Worm (Caenorhabditis elegans) whole organism, L4 larva: ENCODE measurements around the gene ZK688.10.
A peak's percentile ranks its signal among the peaks of the same experiment; 100 is the strongest.

ENCODE experiments used
- F26F4.8 ChIP-seq: fragments of 200-800 bp; sonication (Bioruptor generic); conservative IDR thresholded peaks from 2 replicates; pipeline ENCODE4 v1.3.6; 2022; ENCODE audit warnings: missing genetic modification characterization, missing compliant biosample characterization
- F37D6.2 ChIP-seq: sonication (generic microtip); optimal IDR thresholded peaks from 2 replicates; lab custom pipeline; 2016; ENCODE audit warnings: mild to moderate bottlenecking, missing genetic modification characterization, missing compliant biosample characterization
- F44E2.7 ChIP-seq: fragments of 200-800 bp; sonication (Bioruptor generic); IDR thresholded peaks from 2 replicates; pipeline ENCODE4 v2.1.2; 2022; ENCODE audit warnings: missing genetic modification characterization, missing compliant biosample characterization
- R02D3.7 ChIP-seq: fragments of 150-350 bp; sonication (generic microtip); optimal IDR thresholded peaks from 3 replicates; lab custom pipeline; 2014; ENCODE audit warnings: missing biosample characterization, missing genetic modification characterization
- T20F7.1 ChIP-seq: fragments of 200-800 bp; sonication (Bioruptor generic); optimal IDR thresholded peaks from 2 replicates; lab custom pipeline; 2018; ENCODE audit warnings: mild to moderate bottlenecking, missing genetic modification characterization, missing compliant biosample characterization
- Y5F2A.4 ChIP-seq: fragments of 200-800 bp; sonication (Bioruptor generic); optimal IDR thresholded peaks from 2 replicates; lab custom pipeline; 2018; ENCODE audit warnings: mild to moderate bottlenecking, missing genetic modification characterization, missing compliant biosample characterization
- attf-4 ChIP-seq: sonication (generic microtip); optimal IDR thresholded peaks from 3 replicates; lab custom pipeline; 2017; ENCODE audit warnings: missing biosample characterization, missing genetic modification characterization
- ceh-20 ChIP-seq: fragments of 200-800 bp; sonication (Bioruptor generic); IDR thresholded peaks from 2 replicates; pipeline ENCODE4 v1.3.6; 2022; ENCODE audit warnings: missing genetic modification reagents, missing genetic modification characterization, missing compliant biosample characterization
- ceh-28 ChIP-seq: fragments of 150-350 bp; optimal IDR thresholded peaks from 2 replicates; lab custom pipeline; 2014; ENCODE audit warnings: missing biosample characterization, missing genetic modification reagents, missing genetic modification characterization
- ceh-44 ChIP-seq: fragments of 200-800 bp; sonication (Bioruptor generic); IDR thresholded peaks from 2 replicates; pipeline ENCODE4 v1.3.6; 2022; ENCODE audit warnings: missing genetic modification reagents, missing genetic modification characterization, missing compliant biosample characterization
- ceh-62 ChIP-seq: sonication (generic microtip); optimal IDR thresholded peaks from 2 replicates; lab custom pipeline; 2017; ENCODE audit warnings: missing biosample characterization, missing genetic modification characterization
- daf-16 ChIP-seq, 3 experiments: sonication (generic microtip); optimal IDR thresholded peaks; 2 replicates each; lab custom pipeline; 2016 to 2017; ENCODE audit warnings: missing genetic modification characterization in 3 of 3, missing genetic modification reagents in 3 of 3, mild to moderate bottlenecking in 2 of 3, missing compliant biosample characterization in 2 of 3, missing biosample characterization in 1 of 3, moderate library complexity in 1 of 3
- daf-19 ChIP-seq: fragments of 200-800 bp; sonication (Bioruptor generic); conservative IDR thresholded peaks from 2 replicates; pipeline ENCODE4 v1.3.6; 2022; ENCODE audit warnings: missing genetic modification characterization, missing compliant biosample characterization
- dmd-8 ChIP-seq: fragments of 200-800 bp; sonication (Bioruptor generic); IDR thresholded peaks from 2 replicates; pipeline ENCODE4 v1.3.6; 2022; ENCODE audit warnings: missing genetic modification characterization, missing compliant biosample characterization
- dmd-9 ChIP-seq: fragments of 200-800 bp; sonication (Bioruptor generic); IDR thresholded peaks from 2 replicates; pipeline ENCODE4 v1.3.6; 2022; ENCODE audit warnings: missing genetic modification reagents, missing genetic modification characterization, missing compliant biosample characterization
- dpl-1 ChIP-seq: fragments of 150-350 bp; optimal IDR thresholded peaks from 2 replicates; lab custom pipeline; 2014; ENCODE audit warnings: missing biosample characterization, missing genetic modification reagents, missing genetic modification characterization
- dve-1 ChIP-seq: sonication (generic microtip); optimal IDR thresholded peaks from 2 replicates; lab custom pipeline; 2017; ENCODE audit warnings: antibody characterized with exemption, mild to moderate bottlenecking, missing genetic modification characterization, missing compliant biosample characterization; ENCODE audit not compliant: insufficient read depth
- fos-1 ChIP-seq: fragments of 150-350 bp; optimal IDR thresholded peaks from 2 replicates; lab custom pipeline; 2014; ENCODE audit warnings: missing biosample characterization, missing genetic modification characterization
- gei-8 ChIP-seq: fragments of 200-800 bp; sonication (Bioruptor generic); optimal IDR thresholded peaks from 2 replicates; lab custom pipeline; 2018; ENCODE audit warnings: mild to moderate bottlenecking, missing genetic modification characterization, missing compliant biosample characterization
- hif-1 ChIP-seq, 2 experiments: sonication (generic microtip); optimal IDR thresholded peaks; 2 replicates each; lab custom pipeline; 2016 to 2017; ENCODE audit warnings: missing compliant biosample characterization in 2 of 2, missing genetic modification characterization in 2 of 2, missing genetic modification reagents in 2 of 2, missing genotype in 2 of 2, mild to moderate bottlenecking in 1 of 2
- hlh-30 ChIP-seq: sonication (generic microtip); optimal IDR thresholded peaks from 2 replicates; lab custom pipeline; 2017; ENCODE audit warnings: antibody characterized with exemption, mild to moderate bottlenecking, missing genetic modification characterization, missing compliant biosample characterization; ENCODE audit not compliant: insufficient read depth
- lin-1 ChIP-seq: fragments of 200-800 bp; sonication (Bioruptor generic); IDR thresholded peaks from 2 replicates; pipeline ENCODE4 v1.3.6; 2022; ENCODE audit warnings: missing genetic modification reagents, missing genetic modification characterization, missing compliant biosample characterization
- lin-39 ChIP-seq: fragments of 150-350 bp; optimal IDR thresholded peaks from 2 replicates; lab custom pipeline; 2014; ENCODE audit warnings: missing biosample characterization, missing genetic modification reagents, missing genetic modification characterization
- lir-3 ChIP-seq: sonication (generic microtip); optimal IDR thresholded peaks from 2 replicates; lab custom pipeline; 2016; ENCODE audit warnings: mild to moderate bottlenecking, missing genetic modification characterization, missing compliant biosample characterization
- lsy-2 ChIP-seq, 2 experiments: fragments of 150-350 bp in 1 of 2; sonication (generic microtip) in 1 of 2; optimal IDR thresholded peaks; 2 replicates each; lab custom pipeline; 2014 to 2017; ENCODE audit warnings: missing biosample characterization in 2 of 2, missing genetic modification characterization in 2 of 2
- madf-9 ChIP-seq: fragments of 200-800 bp; sonication (Bioruptor generic); conservative IDR thresholded peaks from 2 replicates; pipeline ENCODE4 v1.3.6; 2022; ENCODE audit warnings: missing genetic modification reagents, missing genetic modification characterization, missing compliant biosample characterization
- mdl-1 ChIP-seq, 2 experiments: fragments of 150-350 bp in 1 of 2; sonication (generic microtip) in 1 of 2; optimal IDR thresholded peaks; 2 replicates each; lab custom pipeline; 2014 to 2017; ENCODE audit warnings: missing biosample characterization in 2 of 2, missing genetic modification characterization in 2 of 2
- mdt-29 ChIP-seq: fragments of 200-800 bp; sonication (Bioruptor generic); IDR thresholded peaks from 2 replicates; pipeline ENCODE4 v1.3.6; 2022; ENCODE audit warnings: missing genetic modification reagents, missing genetic modification characterization, missing compliant biosample characterization
- mep-1 ChIP-seq: fragments of 150-350 bp; sonication (generic microtip); optimal IDR thresholded peaks from 3 replicates; lab custom pipeline; 2014; ENCODE audit warnings: missing biosample characterization, missing genetic modification characterization
- mxl-2 ChIP-seq: fragments of 200-800 bp; sonication (Bioruptor generic); conservative IDR thresholded peaks from 2 replicates; pipeline ENCODE4 v1.3.6; 2022; ENCODE audit warnings: missing genetic modification reagents, missing genetic modification characterization, missing compliant biosample characterization
- mxl-3 ChIP-seq: fragments of 200-800 bp; sonication (Bioruptor generic); optimal IDR thresholded peaks from 2 replicates; lab custom pipeline; 2018; ENCODE audit warnings: mild to moderate bottlenecking, missing genetic modification characterization, missing compliant biosample characterization
- nhr-10 ChIP-seq: fragments of 150-350 bp; optimal IDR thresholded peaks from 2 replicates; lab custom pipeline; 2014; ENCODE audit warnings: missing biosample characterization, missing genetic modification characterization
- nhr-11 ChIP-seq: fragments of 150-350 bp; optimal IDR thresholded peaks from 2 replicates; lab custom pipeline; 2014; ENCODE audit warnings: missing biosample characterization, missing genetic modification characterization
- nhr-111 ChIP-seq: fragments of 200-800 bp; sonication (Bioruptor generic); optimal IDR thresholded peaks from 2 replicates; lab custom pipeline; 2018; ENCODE audit warnings: mild to moderate bottlenecking, missing genetic modification characterization, missing compliant biosample characterization
- nhr-41 ChIP-seq: fragments of 200-800 bp; sonication (Bioruptor generic); IDR thresholded peaks from 2 replicates; pipeline ENCODE4 v1.3.6; 2022; ENCODE audit warnings: missing genetic modification reagents, missing genetic modification characterization, missing compliant biosample characterization
- nhr-48 ChIP-seq: sonication (generic microtip); optimal IDR thresholded peaks from 2 replicates; lab custom pipeline; 2016; ENCODE audit warnings: mild to moderate bottlenecking, missing genetic modification characterization, missing compliant biosample characterization
- nhr-76 ChIP-seq: fragments of 150-350 bp; optimal IDR thresholded peaks from 2 replicates; lab custom pipeline; 2014; ENCODE audit warnings: missing biosample characterization, missing genetic modification characterization
- pha-4 ChIP-seq, 2 experiments: fragments of 150-350 bp in 1 of 2; fragments of 200-800 bp in 1 of 2; sonication (Bioruptor generic) in 1 of 2; IDR thresholded peaks in 1 of 2; optimal IDR thresholded peaks in 1 of 2; 2 replicates each; pipeline versions ENCODE4 v1.3.6 to Lab custom; 2014 to 2022; ENCODE audit warnings: missing genetic modification characterization in 2 of 2, missing genetic modification reagents in 2 of 2, missing biosample characterization in 1 of 2, missing compliant biosample characterization in 1 of 2
- php-3 ChIP-seq: fragments of 200-800 bp; sonication (Bioruptor generic); IDR thresholded peaks from 2 replicates; pipeline ENCODE4 v1.3.6; 2022; ENCODE audit warnings: missing genetic modification reagents, missing genetic modification characterization, missing compliant biosample characterization
- rbr-2 ChIP-seq: sonication (generic microtip); optimal IDR thresholded peaks from 2 replicates; lab custom pipeline; 2016; ENCODE audit warnings: missing genotype, missing genetic modification characterization, missing compliant biosample characterization
- sdz-12 ChIP-seq: fragments of 200-800 bp; sonication (Bioruptor generic); optimal IDR thresholded peaks from 2 replicates; lab custom pipeline; 2018; ENCODE audit warnings: mild to moderate bottlenecking, missing genetic modification characterization, missing compliant biosample characterization
- set-16 ChIP-seq: fragments of 200-800 bp; sonication (Bioruptor generic); IDR thresholded peaks from 2 replicates; pipeline ENCODE4 v1.3.6; 2022; ENCODE audit warnings: missing genetic modification reagents, missing genetic modification characterization, missing compliant biosample characterization
- snpc-1.2 ChIP-seq: fragments of 200-800 bp; sonication (Bioruptor generic); IDR thresholded peaks from 2 replicates; pipeline ENCODE4 v1.3.6; 2022; ENCODE audit warnings: missing genetic modification reagents, missing genetic modification characterization, missing compliant biosample characterization
- spr-1 ChIP-seq: sonication (generic microtip); optimal IDR thresholded peaks from 2 replicates; lab custom pipeline; 2016; ENCODE audit warnings: mild to moderate bottlenecking, missing genetic modification characterization, missing compliant biosample characterization
- tag-97 ChIP-seq: fragments of 200-800 bp; sonication (Bioruptor generic); IDR thresholded peaks from 2 replicates; pipeline ENCODE4 v1.3.6; 2022; ENCODE audit warnings: missing genetic modification characterization, missing compliant biosample characterization
- vab-7 ChIP-seq: fragments of 200-800 bp; sonication (Bioruptor generic); IDR thresholded peaks from 2 replicates; pipeline ENCODE4 v1.3.6; 2022; ENCODE audit warnings: missing genetic modification reagents, missing genetic modification characterization, missing compliant biosample characterization

ZK688.10 gene

DNA sequence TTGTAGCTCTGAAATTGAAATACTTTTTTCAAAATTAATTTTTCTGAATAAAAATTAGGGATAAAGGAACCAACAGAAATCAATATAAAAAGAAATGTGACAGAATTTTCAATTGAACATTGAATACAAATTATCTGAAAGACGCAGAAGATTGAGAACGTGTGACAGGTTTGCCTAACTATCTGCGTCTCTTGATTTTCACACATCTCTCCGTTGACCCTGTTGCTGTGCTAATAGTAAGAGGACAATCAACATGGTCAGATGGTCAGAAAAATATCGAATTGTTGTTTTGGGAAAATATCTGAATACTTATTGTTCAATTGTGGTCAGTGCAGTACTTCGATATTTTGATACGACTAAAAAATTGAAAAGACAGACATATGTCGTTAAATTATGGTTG is 14.8 kb upstream of the ZK688.10 start, which contains the start of gene ZK688.7 (continued):
- peak; percentile 86 for TF ChIP-seq hlh-30 (tag; lab: Kevin White, UChicago)
- TF ChIP-seq fos-1 (tag; lab: Kevin White, UChicago): no peak
- TF ChIP-seq F44E2.7 (GFP tag; lab: Robert Waterston, UW): no peak
- no peak for TF ChIP-seq rbr-2
- peak in 1 of 2 experiments; percentile 29 for TF ChIP-seq lsy-2 (tag; optimal IDR thresholded peaks at IDR 0.05; lab: Kevin White, UChicago)
- no peak for TF ChIP-seq gei-8
- no peak for TF ChIP-seq ceh-44 (GFP tag; lab: Robert Waterston, UW)
- TF ChIP-seq F26F4.8 (GFP tag; lab: Robert Waterston, UW): no peak
- TF ChIP-seq mxl-3: peak; percentile 31
- TF ChIP-seq mxl-2 (GFP tag; lab: Robert Waterston, UW): no peak
- TF ChIP-seq ceh-20 (GFP tag; lab: Robert Waterston, UW): no peak
- TF ChIP-seq daf-19 (GFP tag; lab: Robert Waterston, UW): no peak
- no peak for TF ChIP-seq ceh-62 (tag; lab: Kevin White, UChicago)
- TF ChIP-seq php-3 (GFP tag; lab: Robert Waterston, UW): no peak
- TF ChIP-seq mep-1 (tag; lab: Kevin White, UChicago): no peak
- TF ChIP-seq R02D3.7 (tag; lab: Kevin White, UChicago): no peak
- peak; percentile 60 for TF ChIP-seq dve-1
- no peak for TF ChIP-seq F37D6.2 (tag; lab: Kevin White, UChicago)
- no peak for TF ChIP-seq tag-97
- TF ChIP-seq snpc-1.2: no peak
- TF ChIP-seq T20F7.1 (GFP tag; lab: Kevin White, UChicago): peak; percentile 2
- no peak for TF ChIP-seq spr-1 (tag; lab: Kevin White, UChicago)
- no peak for TF ChIP-seq dmd-8 (GFP tag; lab: Robert Waterston, UW)
- TF ChIP-seq hif-1 (tag; optimal IDR thresholded peaks at IDR 0.05; lab: Kevin White, UChicago): no peak
- peak in 1 of 2 experiments; percentile 47 for TF ChIP-seq mdl-1 (tag; optimal IDR thresholded peaks at IDR 0.05; lab: Kevin White, UChicago)
- no peak for TF ChIP-seq nhr-10 (tag; lab: Kevin White, UChicago)
- no peak for TF ChIP-seq nhr-111 (GFP tag; lab: Kevin White, UChicago)
- no peak for TF ChIP-seq dmd-9 (GFP tag; lab: Robert Waterston, UW)
- no peak for TF ChIP-seq nhr-48 (tag; lab: Kevin White, UChicago)
- TF ChIP-seq nhr-76: no peak
- TF ChIP-seq vab-7 (GFP tag; lab: Robert Waterston, UW): no peak
- no peak for TF ChIP-seq lin-39
- no peak for TF ChIP-seq madf-9 (GFP tag; lab: Robert Waterston, UW)
- TF ChIP-seq daf-16 (GFP tag; optimal IDR thresholded peaks at IDR 0.05; lab: Kevin White, UChicago): no peak
- peak; percentile 84 for TF ChIP-seq daf-16 (tag; optimal IDR thresholded peaks at IDR 0.05; lab: Kevin White, UChicago)
- no peak for TF ChIP-seq Y5F2A.4
- no peak for TF ChIP-seq dpl-1 (GFP tag; lab: Kevin White, UChicago)
- TF ChIP-seq nhr-11: no peak
- TF ChIP-seq mdt-29 (GFP tag; lab: Robert Waterston, UW): no peak
- TF ChIP-seq lir-3: no peak

- TF ChIP-seq snpc-1.2 (no peak), mdl-1 (tag; optimal IDR thresholded peaks at IDR 0.05; lab: Kevin White, UChicago) (no peak), lin-1 (GFP tag; lab: Robert Waterston, UW) (no peak), attf-4 (no peak), nhr-41 (GFP tag; lab: Robert Waterston, UW) (no peak), set-16 (GFP tag; lab: Robert Waterston, UW) (no peak), pha-4 (GFP tag; IDR thresholded peaks at IDR 0.05; lab: Robert Waterston, UW) (no peak), pha-4 (tag; optimal IDR thresholded peaks at IDR 0.05; lab: Kevin White, UChicago) (no peak), hlh-30 (tag; lab: Kevin White, UChicago) (no peak), ceh-28 (no peak), sdz-12 (GFP tag; lab: Kevin White, UChicago) (no peak)
These were observed 12.4 kb upstream of the ZK688.10 start, which contains the start of gene ZK688.1 for ce11 chrIII:7909263-7909662. Gene ZK688.1, plus strand, starts transcription at chrIII:7909563.
